Fruit fly (Drosophila melanogaster): ENCODE measurements around the gene CG12016.
A peak's percentile ranks its signal among the peaks of the same experiment; 100 is the strongest.

The CG12016 gene

DNA sequence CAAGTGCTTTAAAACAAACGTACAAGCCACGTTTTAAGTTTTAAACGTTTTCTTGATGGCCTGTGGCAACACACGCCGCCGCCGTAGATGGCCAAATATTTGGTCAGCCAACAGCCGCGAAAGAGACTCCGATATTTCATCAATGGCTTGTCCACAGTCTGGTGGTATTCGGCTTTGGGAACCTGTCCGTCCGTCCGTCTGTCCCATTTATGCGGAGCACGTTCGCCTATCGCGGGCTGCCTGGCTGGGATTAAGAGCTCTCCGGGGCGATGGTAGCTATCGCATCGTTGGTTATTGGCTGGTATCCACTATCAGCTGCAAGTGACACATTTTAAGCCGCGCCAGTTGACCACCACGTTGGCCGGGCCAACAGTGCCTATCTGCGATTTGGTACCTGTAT, 11.8 kb upstream of the CG12016 start:
- TF ChIP-seq acj6 (GFP tag; optimal IDR thresholded peaks at IDR 0.05) (no peak), CG10631 (GFP tag; optimal IDR thresholded peaks at IDR 0.05) (no peak), Lpt (GFP tag; optimal IDR thresholded peaks at IDR 0.05) (no peak), CG6808 (GFP tag; optimal IDR thresholded peaks at IDR 0.05) (no peak), CG6792 (GFP tag; optimal IDR thresholded peaks at IDR 0.05) (no peak), esn (GFP tag; optimal IDR thresholded peaks at IDR 0.05) (no peak), Blimp-1 (GFP tag; optimal IDR thresholded peaks at IDR 0.05) (no peak), CG15336 (GFP tag; IDR thresholded peaks at IDR 0.05) (no peak), net (GFP tag; optimal IDR thresholded peaks at IDR 0.05) (no peak), Sox14 (GFP tag; optimal IDR thresholded peaks at IDR 0.05) (no peak), lz (GFP tag; optimal IDR thresholded peaks at IDR 0.05) (no peak), topi (GFP tag; optimal IDR thresholded peaks at IDR 0.05) (no peak), Eip93F (GFP tag; optimal IDR thresholded peaks at IDR 0.05) (no peak), spab (GFP tag; optimal IDR thresholded peaks at IDR 0.05) (no peak), fkh (GFP tag; optimal IDR thresholded peaks at IDR 0.05) (no peak), achi (GFP tag; optimal IDR thresholded peaks at IDR 0.05) (no peak), CG11902 (GFP tag; optimal IDR thresholded peaks at IDR 0.05) (no peak), Sox102F (GFP tag; optimal IDR thresholded peaks at IDR 0.05) (no peak), ss (GFP tag; optimal IDR thresholded peaks at IDR 0.05) (no peak)

DNA sequence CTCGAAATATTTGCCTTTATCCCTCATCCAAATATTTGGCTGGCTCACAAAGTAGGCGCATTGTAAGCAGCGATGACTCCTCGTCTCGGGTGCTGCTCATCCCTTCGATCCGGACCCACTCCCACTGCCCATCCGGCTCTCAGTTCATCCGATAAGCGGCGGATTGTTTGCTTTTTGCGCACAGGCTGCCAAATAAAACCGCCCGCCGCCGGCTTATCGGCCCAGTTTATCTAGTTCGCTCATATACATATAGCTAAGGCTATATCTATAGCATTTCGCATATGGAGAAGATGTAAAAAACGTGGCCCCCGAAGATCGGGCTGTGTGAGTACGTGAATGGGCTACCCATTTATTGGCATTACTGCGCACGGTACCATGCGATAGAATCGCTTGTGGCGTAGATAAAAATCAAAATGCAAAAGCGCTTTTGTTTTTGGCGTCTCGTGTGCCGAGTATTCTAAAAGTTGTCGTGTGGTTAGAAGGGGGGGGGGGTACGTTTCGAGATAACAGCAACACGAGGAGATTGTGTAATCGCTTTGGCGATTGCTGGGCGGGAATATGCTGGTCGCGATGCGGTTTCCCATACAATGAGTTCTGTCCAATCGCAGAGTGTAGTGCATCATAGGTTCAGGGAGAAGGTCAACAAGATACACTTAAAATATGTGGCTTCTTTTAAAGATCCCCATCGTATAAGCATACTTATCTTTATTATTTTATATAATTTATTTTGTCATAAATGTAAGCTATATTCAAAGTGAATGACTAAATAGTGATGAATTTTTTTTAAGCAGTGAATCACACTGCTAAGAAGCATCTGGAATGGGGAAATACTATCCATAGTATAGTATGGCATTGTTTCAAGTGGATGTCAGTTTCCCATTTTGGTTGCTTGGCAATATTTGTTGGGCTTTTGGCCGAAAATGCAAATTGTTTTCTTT, 10.4 kb upstream of the CG12016 start:
- TF ChIP-seq Eip78C (GFP tag) (peak; percentile 44), svp (GFP tag) (peak; percentile 80), CG11762 (GFP tag; optimal IDR thresholded peaks at IDR 0.05; ENCODE audit: insufficient read depth) (no peak), fkh (GFP tag; optimal IDR thresholded peaks at IDR 0.05) (peak; percentile 58), lz (GFP tag; optimal IDR thresholded peaks at IDR 0.05) (no peak), fd59A (GFP tag; optimal IDR thresholded peaks at IDR 0.05) (no peak), Hr4 (GFP tag; optimal IDR thresholded peaks at IDR 0.05) (no peak), CG11294 (GFP tag; IDR thresholded peaks at IDR 0.05) (no peak), Sox14 (GFP tag; optimal IDR thresholded peaks at IDR 0.05) (no peak), CG34406 (GFP tag; optimal IDR thresholded peaks at IDR 0.05) (no peak), CG8119 (GFP tag; IDR thresholded peaks at IDR 0.05) (no peak), CG8319 (GFP tag; optimal IDR thresholded peaks at IDR 0.05) (no peak), vri (GFP tag; optimal IDR thresholded peaks at IDR 0.05) (peak; percentile 96)

DNA sequence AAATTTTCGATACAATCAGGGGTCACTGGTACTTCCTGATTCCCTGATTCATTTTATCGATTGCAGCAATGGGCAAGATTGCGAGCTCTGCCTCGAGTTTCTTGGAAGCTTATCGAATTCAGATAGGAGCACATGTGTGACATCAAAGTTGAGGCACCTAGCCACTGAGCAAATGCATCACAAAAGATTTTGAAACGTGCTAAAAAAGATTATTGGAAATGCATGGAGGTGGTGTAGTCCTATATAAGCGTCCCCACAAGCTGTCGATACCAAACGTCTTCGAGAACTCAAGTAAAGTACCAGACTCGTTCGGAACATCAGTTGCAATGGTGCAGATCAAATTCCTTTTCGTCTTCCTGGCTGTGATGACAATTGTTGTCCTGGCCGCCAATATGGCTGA, 5.3 kb upstream of the CG12016 start, which contains the start of gene Drsl2:
Drsl2 (plus strand) TSS at position 301 of the 400 bp plus-strand sequence.
- TF ChIP-seq CG3919 (GFP tag; optimal IDR thresholded peaks at IDR 0.05) (no peak), lz (GFP tag; optimal IDR thresholded peaks at IDR 0.05) (peak; percentile 3), esn (GFP tag; optimal IDR thresholded peaks at IDR 0.05) (peak; percentile 23)

DNA sequence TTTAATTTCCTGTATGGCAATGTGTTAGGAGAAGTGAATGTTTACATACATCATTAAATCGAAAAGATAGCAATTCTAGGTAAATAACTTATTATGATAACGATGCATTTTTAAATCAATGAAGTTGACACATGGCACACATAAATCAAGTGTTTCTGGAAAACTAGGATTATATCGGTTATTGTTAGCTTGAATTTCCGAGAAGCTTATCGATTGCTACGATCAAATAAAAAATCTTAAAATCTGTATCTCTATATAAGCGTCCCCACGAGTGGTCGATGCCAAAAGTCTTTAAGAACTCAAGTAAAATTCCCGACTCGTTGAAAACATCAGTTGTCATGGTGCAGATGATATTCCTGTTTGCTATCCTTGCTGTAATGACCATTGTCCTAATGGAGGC, 4.7 kb upstream of the CG12016 start, which contains the start of gene Drsl3:
Drsl3 (plus strand) TSS at position 301 of the 400 bp plus-strand sequence.
- TF ChIP-seq CG11294 (GFP tag; IDR thresholded peaks at IDR 0.05) (no peak), fd59A (GFP tag; optimal IDR thresholded peaks at IDR 0.05) (no peak), esn (GFP tag; optimal IDR thresholded peaks at IDR 0.05) (no peak), ss (GFP tag; optimal IDR thresholded peaks at IDR 0.05) (no peak), dac (GFP tag; optimal IDR thresholded peaks at IDR 0.05) (no peak), spab (GFP tag; optimal IDR thresholded peaks at IDR 0.05) (no peak), CG3032 (tag; optimal IDR thresholded peaks at IDR 0.05) (no peak), Ets96B (tag; optimal IDR thresholded peaks at IDR 0.05) (no peak), OdsH (GFP tag; optimal IDR thresholded peaks at IDR 0.05) (no peak), Met (GFP tag; optimal IDR thresholded peaks at IDR 0.05) (no peak), CG3919 (GFP tag; optimal IDR thresholded peaks at IDR 0.05) (no peak), CG6792 (GFP tag; optimal IDR thresholded peaks at IDR 0.05) (no peak), Hr38 (GFP tag; optimal IDR thresholded peaks at IDR 0.05) (no peak), cyc (GFP tag; optimal IDR thresholded peaks at IDR 0.05) (no peak), fd85E (GFP tag; optimal IDR thresholded peaks at IDR 0.05) (no peak), dsx (GFP tag; optimal IDR thresholded peaks at IDR 0.05; ENCODE audit: poor library complexity, severe bottlenecking) (no peak), CG10631 (GFP tag; optimal IDR thresholded peaks at IDR 0.05) (no peak)

All from whole organism, prepupa.